Worm (Caenorhabditis elegans) whole organism, L3 larva: ENCODE data around the gene swt-3.

ENCODE experiments used
- nhr-76 ChIP-seq: fragments of 150-350 bp; sonication (generic microtip); optimal IDR thresholded peaks from 5 replicates; lab custom pipeline; 2014; ENCODE audit warnings: missing biosample characterization, missing genetic modification characterization
- tbx-2 ChIP-seq: sonication (generic microtip); optimal IDR thresholded peaks from 2 replicates; lab custom pipeline; 2016; ENCODE audit warnings: mild to moderate bottlenecking, missing genetic modification characterization, missing compliant biosample characterization

DNA sequence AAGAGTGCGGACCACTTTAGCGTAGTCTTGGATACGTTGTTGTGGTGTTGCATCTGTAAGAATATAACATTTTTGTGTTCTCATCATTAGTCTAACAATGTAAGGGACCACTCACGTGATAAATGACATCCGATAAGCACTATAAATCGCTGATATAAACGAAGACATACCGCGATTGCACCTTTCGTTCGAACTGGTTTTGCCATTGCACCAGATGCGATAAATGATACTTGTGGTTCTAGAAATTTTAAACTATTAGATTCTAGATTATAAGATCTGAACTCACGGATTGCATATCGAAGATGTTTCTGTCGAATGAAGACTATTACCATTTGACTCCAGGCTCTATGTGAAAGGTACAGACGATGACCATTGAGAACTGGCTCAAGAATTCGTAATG lies 9.2 kb downstream of the swt-3 start:
- TF ChIP-seq tbx-2 (tag; lab: Kevin White, UChicago) (no peak), nhr-76 (no peak)
